Fruit fly (Drosophila melanogaster) whole organism, embryonic: ENCODE measurements around the gene CG46307.

Source experiments
- Antp ChIP-seq: fragments of 200-800 bp; sonication (Bioruptor generic); optimal IDR thresholded peaks from 3 replicates; lab custom pipeline; 2016; ENCODE audit warnings: missing biosample characterization, missing genetic modification characterization
- B-H2 ChIP-seq: fragments of 200-800 bp; sonication (Bioruptor generic); optimal IDR thresholded peaks from 2 replicates; lab custom pipeline; 2018; ENCODE audit warnings: missing biosample characterization, mild to moderate bottlenecking, missing genetic modification characterization
- CG10267 ChIP-seq: fragments of 200-800 bp; sonication (Bioruptor generic); optimal IDR thresholded peaks from 2 replicates; lab custom pipeline; 2018; ENCODE audit warnings: missing biosample characterization, mild to moderate bottlenecking, missing genetic modification characterization, moderate library complexity
- CG10431 ChIP-seq: fragments of 200-800 bp; sonication (Bioruptor generic); optimal IDR thresholded peaks from 3 replicates; lab custom pipeline; 2018; ENCODE audit warnings: missing biosample characterization, mild to moderate bottlenecking, missing genetic modification characterization
- CG11085 ChIP-seq: fragments of 200-800 bp; sonication (Bioruptor generic); IDR thresholded peaks from 2 replicates; pipeline ENCODE4 v1.3.6; 2022; ENCODE audit warnings: missing biosample characterization, missing genetic modification characterization
- CG11247 ChIP-seq: fragments of 200-800 bp; sonication (Bioruptor generic); IDR thresholded peaks from 2 replicates; pipeline ENCODE4 v1.3.6; 2022; ENCODE audit warnings: missing biosample characterization, missing genetic modification characterization
- CG11504 ChIP-seq: fragments of 200-800 bp; sonication (Bioruptor generic); optimal IDR thresholded peaks from 3 replicates; lab custom pipeline; 2019; ENCODE audit warnings: missing biosample characterization, mild to moderate bottlenecking, missing genetic modification characterization, moderate library complexity
- CG12155 ChIP-seq: fragments of 200-800 bp; sonication (Bioruptor generic); optimal IDR thresholded peaks from 3 replicates; lab custom pipeline; 2016; ENCODE audit warnings: missing biosample characterization, missing genetic modification characterization
- CG12391 ChIP-seq: fragments of 200-800 bp; sonication (Bioruptor generic); optimal IDR thresholded peaks from 3 replicates; lab custom pipeline; 2018; ENCODE audit warnings: missing biosample characterization, mild to moderate bottlenecking, missing genetic modification characterization, moderate library complexity
- CG12659 ChIP-seq: fragments of 200-800 bp; sonication (Bioruptor generic); optimal IDR thresholded peaks from 3 replicates; lab custom pipeline; 2017; ENCODE audit warnings: mild to moderate bottlenecking, missing biosample characterization, missing genetic modification reagents, missing genetic modification characterization
- CG13287 ChIP-seq: fragments of 200-800 bp; sonication (Bioruptor generic); IDR thresholded peaks from 2 replicates; pipeline ENCODE4 v1.3.6; 2022; ENCODE audit warnings: missing biosample characterization, missing genetic modification characterization; ENCODE audit not compliant: partially characterized antibody
- CG15696 ChIP-seq: fragments of 200-800 bp; sonication (Bioruptor generic); optimal IDR thresholded peaks from 2 replicates; lab custom pipeline; 2019; ENCODE audit warnings: missing biosample characterization, mild to moderate bottlenecking, missing genetic modification characterization, moderate library complexity
- CG17912 ChIP-seq: fragments of 200-800 bp; sonication (Bioruptor generic); optimal IDR thresholded peaks from 2 replicates; lab custom pipeline; 2018; ENCODE audit warnings: missing biosample characterization, mild to moderate bottlenecking, missing genetic modification characterization
- CG2116 ChIP-seq: fragments of 200-800 bp; sonication (Bioruptor generic); optimal IDR thresholded peaks from 3 replicates; lab custom pipeline; 2018; ENCODE audit warnings: missing biosample characterization, mild to moderate bottlenecking, missing genetic modification characterization
- CG2712 ChIP-seq: fragments of 200-800 bp; optimal IDR thresholded peaks from 3 replicates; lab custom pipeline; 2019; ENCODE audit warnings: missing biosample characterization, mild to moderate bottlenecking, missing genetic modification characterization, moderate library complexity
- CG2889 ChIP-seq: fragments of 200-800 bp; sonication (Bioruptor generic); IDR thresholded peaks from 3 replicates; pipeline ENCODE4 v1.3.6; 2022; ENCODE audit warnings: missing biosample characterization, missing genetic modification characterization
- CG30020 ChIP-seq: fragments of 200-800 bp; optimal IDR thresholded peaks from 2 replicates; lab custom pipeline; 2019; ENCODE audit warnings: missing biosample characterization, mild to moderate bottlenecking, missing genetic modification characterization, moderate library complexity
- CG3065 ChIP-seq: fragments of 200-800 bp; sonication (Bioruptor generic); optimal IDR thresholded peaks from 2 replicates; lab custom pipeline; 2016; ENCODE audit warnings: missing biosample characterization, missing genetic modification characterization
- CG33213 ChIP-seq: fragments of 200-800 bp; sonication (Bioruptor generic); optimal IDR thresholded peaks from 3 replicates; lab custom pipeline; 2016; ENCODE audit warnings: missing biosample characterization, missing genetic modification characterization
- CG3995 ChIP-seq: fragments of 200-800 bp; sonication (Bioruptor generic); optimal IDR thresholded peaks from 3 replicates; lab custom pipeline; 2016; ENCODE audit warnings: missing biosample characterization, missing genetic modification characterization
- CG4424 ChIP-seq: fragments of 200-800 bp; sonication (Bioruptor generic); optimal IDR thresholded peaks from 3 replicates; lab custom pipeline; 2016; ENCODE audit warnings: missing biosample characterization, missing genetic modification characterization
- CG6272 ChIP-seq: fragments of 200-800 bp; sonication (Bioruptor generic); IDR thresholded peaks from 2 replicates; pipeline ENCODE4 v1.3.6; 2022; ENCODE audit warnings: missing biosample characterization, missing genetic modification characterization
- CHES-1-like ChIP-seq: fragments of 200-800 bp; sonication (Bioruptor generic); optimal IDR thresholded peaks from 2 replicates; lab custom pipeline; 2016; ENCODE audit warnings: missing biosample characterization, missing genetic modification characterization
- CoRest ChIP-seq: fragments of 200-800 bp; sonication (Bioruptor generic); optimal IDR thresholded peaks from 3 replicates; lab custom pipeline; 2018; ENCODE audit warnings: missing biosample characterization, mild to moderate bottlenecking, missing genetic modification characterization, moderate library complexity
- D19A ChIP-seq: fragments of 200-800 bp; optimal IDR thresholded peaks from 3 replicates; lab custom pipeline; 2019; ENCODE audit warnings: missing biosample characterization, mild to moderate bottlenecking, missing genetic modification characterization, moderate library complexity
- Dp ChIP-seq: fragments of 200-800 bp; sonication (Bioruptor generic); optimal IDR thresholded peaks from 2 replicates; lab custom pipeline; 2018; ENCODE audit warnings: missing biosample characterization, mild to moderate bottlenecking, missing genetic modification characterization, moderate library complexity
- E2f2 ChIP-seq: fragments of 200-800 bp; sonication (Bioruptor generic); IDR thresholded peaks from 2 replicates; pipeline ENCODE4 v1.3.6; 2022; ENCODE audit warnings: missing biosample characterization, missing genetic modification characterization
- Fer1 ChIP-seq: fragments of 200-800 bp; sonication (Bioruptor generic); optimal IDR thresholded peaks from 2 replicates; lab custom pipeline; 2017; ENCODE audit warnings: missing biosample characterization, mild to moderate bottlenecking, missing genetic modification characterization
- Hr3 ChIP-seq: fragments of 200-800 bp; sonication (Bioruptor generic); optimal IDR thresholded peaks from 3 replicates; lab custom pipeline; 2016; ENCODE audit warnings: missing biosample characterization, missing genetic modification characterization
- Lhr ChIP-seq: fragments of 200-800 bp; sonication (Bioruptor generic); optimal IDR thresholded peaks from 3 replicates; lab custom pipeline; 2017; ENCODE audit warnings: mild to moderate bottlenecking, missing biosample characterization, missing genetic modification reagents, missing genetic modification characterization
- Max ChIP-seq: fragments of 200-800 bp; sonication (Bioruptor generic); optimal IDR thresholded peaks from 2 replicates; lab custom pipeline; 2016; ENCODE audit warnings: missing biosample characterization, mild to moderate bottlenecking, missing genetic modification characterization
- Pdp1 ChIP-seq, 2 experiments: fragments of 200-800 bp; sonication (Bioruptor generic); optimal IDR thresholded peaks; 3 replicates each; lab custom pipeline; 2016; ENCODE audit warnings: missing biosample characterization in 2 of 2, missing genetic modification characterization in 2 of 2, mild to moderate bottlenecking in 1 of 2, moderate library complexity in 1 of 2
- Trl ChIP-seq, 3 experiments: fragments of >200 bp in 2 of 3; fragments of 200-800 bp in 1 of 3; sonication (Bioruptor generic) in 1 of 3; optimal IDR thresholded peaks; 2 replicates in 1 of 3; 3 replicates in 2 of 3; lab custom pipeline; 2016 to 2017; ENCODE audit warnings: missing biosample characterization in 1 of 3, missing genetic modification characterization in 1 of 3
- cwo ChIP-seq: fragments of 200-800 bp; sonication (Bioruptor generic); optimal IDR thresholded peaks from 3 replicates; lab custom pipeline; 2017; ENCODE audit warnings: missing biosample characterization, missing genetic modification characterization, mild to moderate bottlenecking, moderate library complexity, missing genetic modification reagents
- fu2 ChIP-seq: fragments of 200-800 bp; sonication (Bioruptor generic); optimal IDR thresholded peaks from 2 replicates; lab custom pipeline; 2016; ENCODE audit warnings: missing biosample characterization, missing genetic modification characterization
- gcm ChIP-seq: fragments of 200-800 bp; sonication (Bioruptor generic); optimal IDR thresholded peaks from 2 replicates; lab custom pipeline; 2019; ENCODE audit warnings: missing biosample characterization, mild to moderate bottlenecking, missing genetic modification characterization, moderate library complexity
- jigr1 ChIP-seq: fragments of 200-800 bp; sonication (Bioruptor generic); IDR thresholded peaks from 3 replicates; pipeline ENCODE4 v1.3.6; 2022; ENCODE audit warnings: missing biosample characterization, missing genetic modification characterization
- lilli ChIP-seq: fragments of 200-800 bp; sonication (Bioruptor generic); optimal IDR thresholded peaks from 3 replicates; lab custom pipeline; 2016; ENCODE audit warnings: missing biosample characterization, missing genetic modification characterization
- lmd ChIP-seq: fragments of 200-800 bp; sonication (Bioruptor generic); IDR thresholded peaks from 2 replicates; pipeline ENCODE4 v1.3.6; 2022; ENCODE audit warnings: missing biosample characterization, missing genetic modification characterization
- mirr ChIP-seq: fragments of 200-800 bp; sonication (Bioruptor generic); optimal IDR thresholded peaks from 3 replicates; lab custom pipeline; 2018; ENCODE audit warnings: missing biosample characterization, mild to moderate bottlenecking, missing genetic modification characterization
- otp ChIP-seq: fragments of 200-800 bp; sonication (Bioruptor generic); IDR thresholded peaks from 3 replicates; pipeline ENCODE4, ENCODE4 v1.3.6; 2022; ENCODE audit warnings: missing biosample characterization, missing genetic modification characterization
- shn ChIP-seq: fragments of 200-800 bp; sonication (Bioruptor generic); optimal IDR thresholded peaks from 3 replicates; lab custom pipeline; 2016; ENCODE audit warnings: missing biosample characterization, missing genetic modification characterization
- trem ChIP-seq: fragments of 200-800 bp; optimal IDR thresholded peaks from 3 replicates; lab custom pipeline; 2019; ENCODE audit warnings: missing biosample characterization, mild to moderate bottlenecking, missing genetic modification characterization, moderate library complexity
- unc-4 ChIP-seq: fragments of 200-800 bp; sonication (Bioruptor generic); IDR thresholded peaks from 2 replicates; pipeline ENCODE4 v1.3.6; 2022; ENCODE audit warnings: missing biosample characterization, missing genetic modification characterization; ENCODE audit not compliant: partially characterized antibody

The CG46307 gene

dm6 chr2L:21096448-21096994, 7.8 kb upstream of the CG46307 start, which contains the start of gene CG34136 (continued):
- TF ChIP-seq CG15696 (tag; lab: Kevin White, UChicago) (no peak), mirr (GFP tag; lab: Kevin White, UChicago) (no peak), CG10267 (tag; lab: Kevin White, UChicago) (peak; percentile 28), shn (GFP tag; lab: Kevin White, UChicago) (peak; percentile 3), otp (GFP tag; lab: Robert Waterston, UW) (no peak), CG2712 (tag; lab: Kevin White, UChicago) (peak; percentile 97)

- TF ChIP-seq lmd (no peak), jigr1 (no peak), Pdp1 (GFP tag; optimal IDR thresholded peaks at IDR 0.05; lab: Kevin White, UChicago) (peak in 1 of 2 experiments; percentile 18), CG12659 (GFP tag; lab: Kevin White, UChicago) (no peak)
Measured at dm6 chr2L:21097850-21098249, 6.5 kb upstream of the CG46307 start.

- TF ChIP-seq CG4424 (GFP tag; lab: Kevin White, UChicago) (peak; percentile 20), trem (tag; lab: Kevin White, UChicago) (peak; percentile 23), Max (peak; percentile 94), fu2 (GFP tag; lab: Kevin White, UChicago) (peak; percentile 64), CG12659 (GFP tag; lab: Kevin White, UChicago) (peak; percentile 65), CG33213 (peak; percentile 38), Trl (optimal IDR thresholded peaks at IDR 0.05; lab: Kevin White, UChicago) (no peak), Trl (GFP tag; optimal IDR thresholded peaks at IDR 0.05; lab: Kevin White, UChicago) (peak; percentile 22), CG12391 (tag; lab: Kevin White, UChicago) (peak; percentile 33), unc-4 (0 out of 2 replicates have a peak, but pooled peaks have one; percentile 19), CG3065 (GFP tag; lab: Kevin White, UChicago) (no peak), CG11247 (GFP tag; lab: Robert Waterston, UW) (no peak), CG3995 (GFP tag; lab: Kevin White, UChicago) (peak; percentile 73), CG12155 (GFP tag; lab: Kevin White, UChicago) (peak; percentile 7), CG11504 (tag; lab: Kevin White, UChicago) (no peak), gcm (no peak), lilli (GFP tag; lab: Kevin White, UChicago) (peak; percentile 46), B-H2 (peak; percentile 0), Antp (GFP tag; lab: Kevin White, UChicago) (peak; percentile 6), CG6272 (GFP tag; lab: Robert Waterston, UW) (0 out of 2 replicates have a peak, but pooled peaks have one; percentile 5), cwo (no peak), Fer1 (GFP tag; lab: Kevin White, UChicago) (peak; percentile 3), Dp (GFP tag; lab: Kevin White, UChicago) (peak; percentile 66), CG2889 (GFP tag; lab: Robert Waterston, UW) (no peak), CG13287 (GFP tag; lab: Robert Waterston, UW) (peak; percentile 18; the same call in 1 of the 2 replicates), Pdp1 (GFP tag; optimal IDR thresholded peaks at IDR 0.05; lab: Kevin White, UChicago) (peak in 1 of 2 experiments; percentile 33), CG11085 (no peak), CG17912 (GFP tag; lab: Kevin White, UChicago) (no peak), CG10431 (GFP tag; lab: Kevin White, UChicago) (peak; percentile 60), Lhr (peak; percentile 69), E2f2 (GFP tag; lab: Robert Waterston, UW) (peak; percentile 62), D19A (tag; lab: Kevin White, UChicago) (no peak), CHES-1-like (peak; percentile 38), CG2116 (GFP tag; lab: Kevin White, UChicago) (peak; percentile 36), CoRest (peak; percentile 20), CG30020 (tag; lab: Kevin White, UChicago) (peak; percentile 39), Hr3 (GFP tag; lab: Kevin White, UChicago) (no peak)
Measured at dm6 chr2L:21102399-21103108, 1.8 kb upstream of the CG46307 start, which contains the start of gene CG9257. Gene CG9257, plus strand, starts transcription at chr2L:21102743.
